Fruit fly (Drosophila melanogaster) whole organism, embryonic: ENCODE results near the gene CG6843.

Source experiments
- Ada2b ChIP-seq: fragments of 200-800 bp; sonication (Bioruptor generic); IDR thresholded peaks from 2 replicates; pipeline ENCODE4 v1.3.6; 2022; ENCODE audit warnings: missing biosample characterization, missing genetic modification characterization
- BEAF-32 ChIP-seq: fragments of 200-800 bp; sonication (Bioruptor generic); optimal IDR thresholded peaks from 3 replicates; lab custom pipeline; 2017; ENCODE audit warnings: missing biosample characterization, missing genetic modification characterization, mild to moderate bottlenecking, moderate library complexity, missing genetic modification reagents
- Bgb ChIP-seq: fragments of 200-800 bp; sonication (Bioruptor generic); IDR thresholded peaks from 2 replicates; pipeline ENCODE4 v1.3.6; 2022; ENCODE audit warnings: missing biosample characterization, missing genetic modification characterization; ENCODE audit not compliant: partially characterized antibody
- CG10959 ChIP-seq: fragments of 200-800 bp; sonication (Bioruptor generic); IDR thresholded peaks from 2 replicates; pipeline ENCODE4 v1.3.6; 2022; ENCODE audit warnings: missing biosample characterization, missing genetic modification characterization
- CG12219 ChIP-seq: fragments of 200-800 bp; sonication (Bioruptor generic); optimal IDR thresholded peaks from 3 replicates; lab custom pipeline; 2018; ENCODE audit warnings: missing biosample characterization, mild to moderate bottlenecking, missing genetic modification characterization
- CG12744 ChIP-seq: fragments of 200-800 bp; sonication (Bioruptor generic); optimal IDR thresholded peaks from 2 replicates; lab custom pipeline; 2016; ENCODE audit warnings: missing biosample characterization, missing genetic modification characterization
- CG12942 ChIP-seq: fragments of 200-800 bp; sonication (Bioruptor generic); optimal IDR thresholded peaks from 3 replicates; lab custom pipeline; 2016; ENCODE audit warnings: missing biosample characterization, missing genetic modification characterization
- CG13296 ChIP-seq: fragments of 200-800 bp; sonication (Bioruptor generic); optimal IDR thresholded peaks from 3 replicates; lab custom pipeline; 2018; ENCODE audit warnings: missing biosample characterization, mild to moderate bottlenecking, missing genetic modification characterization
- CG14050 ChIP-seq: fragments of 200-800 bp; sonication (Bioruptor generic); IDR thresholded peaks from 3 replicates; pipeline ENCODE4 v1.3.6; 2022; ENCODE audit warnings: missing biosample characterization, missing genetic modification characterization
- CG1647 ChIP-seq: fragments of 200-800 bp; sonication (Bioruptor generic); optimal IDR thresholded peaks from 3 replicates; lab custom pipeline; 2016; ENCODE audit warnings: missing biosample characterization, missing genetic modification characterization
- CG17802 ChIP-seq: fragments of 200-800 bp; sonication (Bioruptor generic); optimal IDR thresholded peaks from 2 replicates; lab custom pipeline; 2018; ENCODE audit warnings: missing biosample characterization, mild to moderate bottlenecking, missing genetic modification characterization, moderate library complexity
- CG18476 ChIP-seq: fragments of 200-800 bp; sonication (Bioruptor generic); optimal IDR thresholded peaks from 2 replicates; lab custom pipeline; 2016; ENCODE audit warnings: missing biosample characterization, mild to moderate bottlenecking, missing genetic modification characterization
- CG2129 ChIP-seq: fragments of 200-800 bp; sonication (Bioruptor generic); IDR thresholded peaks from 2 replicates; pipeline ENCODE4 v1.3.6; 2022; ENCODE audit warnings: missing biosample characterization, missing genetic modification characterization; ENCODE audit not compliant: partially characterized antibody
- CG6689 ChIP-seq: fragments of 200-800 bp; sonication (Bioruptor generic); IDR thresholded peaks from 2 replicates; pipeline ENCODE4 v1.3.6; 2022; ENCODE audit warnings: missing biosample characterization, missing genetic modification characterization
- CG8359 ChIP-seq: fragments of 200-800 bp; sonication (Bioruptor generic); optimal IDR thresholded peaks from 2 replicates; lab custom pipeline; 2017; ENCODE audit warnings: missing biosample characterization, mild to moderate bottlenecking, missing genetic modification characterization, borderline replicate concordance
- CG9797 ChIP-seq: fragments of 200-800 bp; sonication (Bioruptor generic); optimal IDR thresholded peaks from 3 replicates; lab custom pipeline; 2018; ENCODE audit warnings: missing biosample characterization, mild to moderate bottlenecking, missing genetic modification characterization
- Dad ChIP-seq: fragments of 200-800 bp; sonication (Bioruptor generic); optimal IDR thresholded peaks from 3 replicates; lab custom pipeline; 2016; ENCODE audit warnings: missing biosample characterization, missing genetic modification characterization
- Doc2 ChIP-seq: fragments of 200-800 bp; sonication (Bioruptor generic); IDR thresholded peaks from 2 replicates; pipeline ENCODE4 v1.3.6; 2022; ENCODE audit warnings: missing biosample characterization, missing genetic modification characterization
- Gsc ChIP-seq: fragments of 200-800 bp; sonication (Bioruptor generic); IDR thresholded peaks from 2 replicates; pipeline ENCODE4 v1.3.6; 2022; ENCODE audit warnings: missing biosample characterization, missing genetic modification characterization
- Hmx ChIP-seq: fragments of 200-800 bp; sonication (Bioruptor generic); optimal IDR thresholded peaks from 2 replicates; lab custom pipeline; 2016; ENCODE audit warnings: missing biosample characterization, missing genetic modification characterization
- Jarid2 ChIP-seq: fragments of 200-800 bp; sonication (Bioruptor generic); optimal IDR thresholded peaks from 3 replicates; lab custom pipeline; 2017; ENCODE audit warnings: mild to moderate bottlenecking, missing biosample characterization, missing genetic modification reagents, missing genetic modification characterization
- Kr ChIP-seq: fragments of 200-800 bp; sonication (Bioruptor generic); optimal IDR thresholded peaks from 2 replicates; lab custom pipeline; 2017; ENCODE audit warnings: missing biosample characterization, mild to moderate bottlenecking, missing genetic modification characterization
- Lhr ChIP-seq: fragments of 200-800 bp; sonication (Bioruptor generic); optimal IDR thresholded peaks from 3 replicates; lab custom pipeline; 2017; ENCODE audit warnings: mild to moderate bottlenecking, missing biosample characterization, missing genetic modification reagents, missing genetic modification characterization
- Mad ChIP-seq: fragments of 200-800 bp; sonication (Bioruptor generic); optimal IDR thresholded peaks from 2 replicates; lab custom pipeline; 2016; ENCODE audit warnings: missing biosample characterization, missing genetic modification characterization
- Oli ChIP-seq: fragments of 200-800 bp; sonication (Bioruptor generic); optimal IDR thresholded peaks from 2 replicates; lab custom pipeline; 2018; ENCODE audit warnings: missing biosample characterization, mild to moderate bottlenecking, missing genetic modification characterization, moderate library complexity
- YL-1 ChIP-seq: fragments of 200-800 bp; sonication (Bioruptor generic); optimal IDR thresholded peaks from 3 replicates; lab custom pipeline; 2017; ENCODE audit warnings: missing biosample characterization, mild to moderate bottlenecking, missing genetic modification characterization
- ato ChIP-seq: fragments of 200-800 bp; sonication (Bioruptor generic); IDR thresholded peaks from 2 replicates; pipeline ENCODE4 v1.3.6; 2022; ENCODE audit warnings: missing biosample characterization, missing genetic modification characterization; ENCODE audit not compliant: partially characterized antibody
- bigmax ChIP-seq: fragments of 200-800 bp; sonication (Bioruptor generic); optimal IDR thresholded peaks from 2 replicates; lab custom pipeline; 2018; ENCODE audit warnings: missing biosample characterization, mild to moderate bottlenecking, missing genetic modification characterization
- bsh ChIP-seq, 2 experiments: fragments of 200-800 bp; sonication (Bioruptor generic); optimal IDR thresholded peaks; 2 replicates each; lab custom pipeline; 2017 to 2018; ENCODE audit warnings: mild to moderate bottlenecking in 2 of 2, missing biosample characterization in 2 of 2, missing genetic modification characterization in 2 of 2, moderate library complexity in 1 of 2
- chinmo ChIP-seq: fragments of 200-800 bp; sonication (Bioruptor generic); IDR thresholded peaks from 4 replicates; pipeline ENCODE4 v1.3.6; 2022; ENCODE audit warnings: missing biosample characterization, missing genetic modification characterization; ENCODE audit not compliant: partially characterized antibody
- chm ChIP-seq: fragments of 200-800 bp; sonication (Bioruptor generic); IDR thresholded peaks from 2 replicates; pipeline ENCODE4 v1.3.6; 2022; ENCODE audit warnings: missing biosample characterization, missing genetic modification characterization
- crc ChIP-seq: fragments of 200-800 bp; sonication (Bioruptor generic); optimal IDR thresholded peaks from 2 replicates; lab custom pipeline; 2016; ENCODE audit warnings: missing biosample characterization, missing genetic modification characterization
- emc ChIP-seq: fragments of 200-800 bp; sonication (Bioruptor generic); optimal IDR thresholded peaks from 2 replicates; lab custom pipeline; 2016; ENCODE audit warnings: missing biosample characterization, missing genetic modification characterization
- fd96Cb ChIP-seq: fragments of 200-800 bp; sonication (Bioruptor generic); optimal IDR thresholded peaks from 2 replicates; lab custom pipeline; 2018; ENCODE audit warnings: missing biosample characterization, mild to moderate bottlenecking, missing genetic modification characterization, moderate library complexity
- hkb ChIP-seq, 2 experiments: fragments of 200-800 bp in 1 of 2; fragments of >200 bp in 1 of 2; sonication (Bioruptor generic) in 1 of 2; IDR thresholded peaks in 1 of 2; optimal IDR thresholded peaks in 1 of 2; 2 replicates each; pipeline versions ENCODE4 v1.3.6 to Lab custom; 2017 to 2022; ENCODE audit warnings: missing biosample characterization in 1 of 2, missing genetic modification characterization in 1 of 2
- insv ChIP-seq, 2 experiments: fragments of 200-800 bp; sonication (Bioruptor generic); optimal IDR thresholded peaks; 3 replicates each; lab custom pipeline; 2016 to 2018; ENCODE audit warnings: missing biosample characterization in 2 of 2, missing genetic modification characterization in 2 of 2
- jing ChIP-seq: fragments of 200-800 bp; sonication (Bioruptor generic); optimal IDR thresholded peaks from 2 replicates; lab custom pipeline; 2018; ENCODE audit warnings: missing biosample characterization, mild to moderate bottlenecking, missing genetic modification characterization
- jumu ChIP-seq: fragments of 200-800 bp; sonication (Bioruptor generic); optimal IDR thresholded peaks from 3 replicates; lab custom pipeline; 2016; ENCODE audit warnings: missing biosample characterization, missing genetic modification characterization
- knrl ChIP-seq: fragments of 200-800 bp; sonication (Bioruptor generic); IDR thresholded peaks from 3 replicates; pipeline ENCODE4 v1.3.6; 2022; ENCODE audit warnings: missing biosample characterization, missing genetic modification characterization; ENCODE audit not compliant: partially characterized antibody
- lov ChIP-seq, 2 experiments: fragments of 200-800 bp in 1 of 2; fragments of >200 bp in 1 of 2; sonication (Bioruptor generic) in 1 of 2; IDR thresholded peaks in 1 of 2; optimal IDR thresholded peaks in 1 of 2; 2 replicates in 1 of 2; 3 replicates in 1 of 2; pipeline versions ENCODE4 v1.3.6 to Lab custom; 2017 to 2022; ENCODE audit warnings: missing biosample characterization in 1 of 2, missing genetic modification characterization in 1 of 2
- mirr ChIP-seq: fragments of 200-800 bp; sonication (Bioruptor generic); optimal IDR thresholded peaks from 3 replicates; lab custom pipeline; 2018; ENCODE audit warnings: missing biosample characterization, mild to moderate bottlenecking, missing genetic modification characterization
- org-1 ChIP-seq: fragments of 200-800 bp; sonication (Bioruptor generic); optimal IDR thresholded peaks from 2 replicates; lab custom pipeline; 2017; ENCODE audit warnings: missing biosample characterization, missing genetic modification characterization
- sisA ChIP-seq: fragments of 200-800 bp; sonication (Bioruptor generic); IDR thresholded peaks from 2 replicates; pipeline ENCODE4 v1.3.6; 2022; ENCODE audit warnings: missing biosample characterization, missing genetic modification characterization
- vnd ChIP-seq: fragments of 200-800 bp; sonication (Bioruptor generic); IDR thresholded peaks from 3 replicates; pipeline ENCODE4 v1.3.6; 2022; ENCODE audit warnings: missing biosample characterization, missing genetic modification characterization; ENCODE audit not compliant: partially characterized antibody
- wdn ChIP-seq: fragments of 200-800 bp; sonication (Bioruptor generic); IDR thresholded peaks from 2 replicates; pipeline ENCODE4 v1.3.6; 2022; ENCODE audit warnings: missing biosample characterization, missing genetic modification characterization
- zen ChIP-seq: fragments of 200-800 bp; sonication (Bioruptor generic); optimal IDR thresholded peaks from 3 replicates; lab custom pipeline; 2018; ENCODE audit warnings: missing biosample characterization, mild to moderate bottlenecking, missing genetic modification characterization, moderate library complexity

CG6843 gene

dm6 chr3L:18890283-18891175 is 10.9 kb upstream of the CG6843 start, which contains the start of gene CG3961 (continued):
- TF ChIP-seq Kr (GFP tag; lab: Kevin White, UChicago) = peak; percentile 19
- TF ChIP-seq Bgb (GFP tag; lab: Robert Waterston, UW) = no peak; the same call in 1 of the 2 replicates
- TF ChIP-seq Dad (GFP tag; lab: Kevin White, UChicago) = peak; percentile 86
- TF ChIP-seq CG10959 (GFP tag; lab: Robert Waterston, UW) = peak; percentile 81
- TF ChIP-seq knrl = no peak
- peak; percentile 18 for TF ChIP-seq BEAF-32 (GFP tag; lab: Kevin White, UChicago)
- TF ChIP-seq chm (GFP tag; lab: Robert Waterston, UW) = peak; percentile 83; the same call in 1 of the 2 replicates
- no peak for TF ChIP-seq lov (optimal IDR thresholded peaks at IDR 0.05; lab: Kevin White, UChicago)
- 0 out of 3 replicates have a peak, but pooled peaks have one; percentile 39 for TF ChIP-seq lov (GFP tag; IDR thresholded peaks at IDR 0.05; lab: Robert Waterston, UW)
- no peak for TF ChIP-seq Gsc (GFP tag; lab: Robert Waterston, UW)
- no peak for TF ChIP-seq bigmax (GFP tag; lab: Kevin White, UChicago)
- TF ChIP-seq jumu = peak; percentile 75
- peak; percentile 62 for TF ChIP-seq crc (GFP tag; lab: Kevin White, UChicago)
- peak; percentile 95 for TF ChIP-seq CG12219 (GFP tag; lab: Kevin White, UChicago)
- TF ChIP-seq hkb (optimal IDR thresholded peaks at IDR 0.05; lab: Kevin White, UChicago) = no peak
- TF ChIP-seq hkb (GFP tag; IDR thresholded peaks at IDR 0.05; lab: Robert Waterston, UW) = peak; percentile 94
- TF ChIP-seq CG13296 (GFP tag; lab: Kevin White, UChicago) = peak; percentile 97
- TF ChIP-seq zen (tag; lab: Kevin White, UChicago) = peak; percentile 94
- TF ChIP-seq CG14050 (GFP tag; lab: Robert Waterston, UW) = peak; percentile 83
- peak; percentile 92 for TF ChIP-seq jing (GFP tag; lab: Kevin White, UChicago)
- peak; percentile 1 for TF ChIP-seq emc (GFP tag; lab: Kevin White, UChicago)
- peak; percentile 82; the same call in 3 of the 4 replicates for TF ChIP-seq chinmo (GFP tag; lab: Robert Waterston, UW)
- peak; percentile 97 for TF ChIP-seq CG12942 (GFP tag; lab: Kevin White, UChicago)
- peak; percentile 56 for TF ChIP-seq CG9797
- TF ChIP-seq sisA (GFP tag; lab: Robert Waterston, UW) = peak; percentile 89
- peak; percentile 99 for TF ChIP-seq org-1 (GFP tag; lab: Kevin White, UChicago)
- TF ChIP-seq CG17802 (tag; lab: Kevin White, UChicago) = peak; percentile 74
- TF ChIP-seq mirr (GFP tag; lab: Kevin White, UChicago) = peak; percentile 67
- TF ChIP-seq ato (GFP tag; lab: Robert Waterston, UW) = no peak; the same call in 1 of the 2 replicates
- TF ChIP-seq Hmx (GFP tag; lab: Kevin White, UChicago) = peak; percentile 77
- TF ChIP-seq Lhr (GFP tag; lab: Kevin White, UChicago) = peak; percentile 95
- peak; percentile 93 for TF ChIP-seq CG8359 (GFP tag; lab: Kevin White, UChicago)
- peak; percentile 94 for TF ChIP-seq CG18476 (GFP tag; lab: Kevin White, UChicago)
- TF ChIP-seq fd96Cb (tag; lab: Kevin White, UChicago) = peak; percentile 98
- TF ChIP-seq Doc2 = no peak
- TF ChIP-seq CG2129 (GFP tag; lab: Robert Waterston, UW) = no peak
- peak; percentile 97 for TF ChIP-seq CG6689 (GFP tag; lab: Robert Waterston, UW)
- TF ChIP-seq Oli (tag; lab: Kevin White, UChicago) = peak; percentile 98
- TF ChIP-seq CG12744 (GFP tag; lab: Kevin White, UChicago) = peak; percentile 80
- TF ChIP-seq wdn (GFP tag; lab: Robert Waterston, UW) = peak; percentile 80
- TF ChIP-seq CG1647 (GFP tag; lab: Kevin White, UChicago) = peak; percentile 69
- peak; percentile 88 for TF ChIP-seq YL-1 (GFP tag; lab: Kevin White, UChicago)
- peak; percentile 80 for TF ChIP-seq Ada2b (GFP tag; lab: Robert Waterston, UW)
- peak; percentile 97 to 98 for TF ChIP-seq bsh (GFP tag; optimal IDR thresholded peaks at IDR 0.05; lab: Kevin White, UChicago)
- TF ChIP-seq insv (GFP tag; optimal IDR thresholded peaks at IDR 0.05; lab: Kevin White, UChicago) = peak in 1 of 2 experiments; percentile 74
- TF ChIP-seq vnd (GFP tag; lab: Robert Waterston, UW) = no peak
- TF ChIP-seq Mad = peak; percentile 91
- peak; percentile 66 for TF ChIP-seq Jarid2 (GFP tag; lab: Kevin White, UChicago)
